Worm (Caenorhabditis elegans): ENCODE measurements around the gene epc-1.

DNA sequence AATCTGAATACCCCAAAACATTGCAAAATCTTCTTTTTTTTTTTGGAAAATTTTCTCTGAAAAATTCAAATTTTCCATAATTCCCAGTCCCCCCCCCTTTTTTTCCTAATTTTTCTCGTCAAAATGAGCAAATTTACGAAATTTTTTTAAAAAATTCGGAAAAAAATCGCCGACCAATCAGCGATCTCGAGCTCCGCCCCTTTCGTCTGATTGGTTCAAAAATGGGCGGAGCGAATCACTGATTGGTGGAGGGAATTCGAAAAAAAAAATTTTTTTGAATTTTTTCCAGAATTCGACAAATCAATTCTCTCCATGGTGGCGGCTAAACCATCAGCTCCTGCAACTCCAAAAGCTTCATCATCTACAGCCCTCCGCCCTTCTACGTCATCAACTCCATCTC, 30.2 kb upstream of the epc-1 start:
- TF ChIP-seq K12H6.12 (tag; optimal IDR thresholded peaks at IDR 0.05) (no peak), pha-4 (tag; optimal IDR thresholded peaks at IDR 0.05) (no peak), him-1 (tag; optimal IDR thresholded peaks at IDR 0.05) (no peak), atf-7 (tag; optimal IDR thresholded peaks at IDR 0.05) (no peak), rec-8 (tag; optimal IDR thresholded peaks at IDR 0.05) (no peak), mcd-1 (GFP tag; IDR thresholded peaks at IDR 0.05) (no peak), B0019.2 (GFP tag; conservative IDR thresholded peaks at IDR 0.05) (no peak), ceh-40 (GFP tag; IDR thresholded peaks at IDR 0.05) (no peak), ccch-3 (GFP tag; optimal IDR thresholded peaks at IDR 0.05) (no peak), ztf-18 (tag; optimal IDR thresholded peaks at IDR 0.05) (no peak), Y67H2A.10 (GFP tag; conservative IDR thresholded peaks at IDR 0.05) (no peak), F57A8.1 (GFP tag; optimal IDR thresholded peaks at IDR 0.05) (no peak), hmg-1.2 (GFP tag; IDR thresholded peaks at IDR 0.05) (no peak), lin-35 (GFP tag; optimal IDR thresholded peaks at IDR 0.05) (no peak)
